Fruit fly (Drosophila melanogaster) whole organism, embryonic: ENCODE results near the gene CG17572.
A peak's percentile ranks its signal among the peaks of the same experiment; 100 is the strongest.

Experiments
- ATbp ChIP-seq: fragments of 200-800 bp; sonication (Bioruptor generic); optimal IDR thresholded peaks from 2 replicates; lab custom pipeline; 2017; ENCODE audit warnings: missing biosample characterization, mild to moderate bottlenecking, missing genetic modification characterization, missing genetic modification reagents
- BtbVII ChIP-seq: fragments of 200-800 bp; sonication (Bioruptor generic); optimal IDR thresholded peaks from 3 replicates; lab custom pipeline; 2017; ENCODE audit warnings: missing biosample characterization, mild to moderate bottlenecking, missing genetic modification characterization
- C15 ChIP-seq: fragments of 200-800 bp; sonication (Bioruptor generic); IDR thresholded peaks from 3 replicates; pipeline ENCODE4 v1.3.6; 2022; ENCODE audit warnings: missing biosample characterization, missing genetic modification characterization
- CG10366 ChIP-seq: fragments of 200-800 bp; sonication (Bioruptor generic); IDR thresholded peaks from 2 replicates; pipeline ENCODE4 v1.3.6; 2022; ENCODE audit warnings: missing biosample characterization, missing genetic modification characterization
- CG11695 ChIP-seq: fragments of 200-800 bp; sonication (Bioruptor generic); IDR thresholded peaks from 3 replicates; pipeline ENCODE4 v1.3.6; 2022; ENCODE audit warnings: missing biosample characterization, missing genetic modification characterization
- CG13123 ChIP-seq: fragments of 200-800 bp; sonication (Bioruptor generic); optimal IDR thresholded peaks from 2 replicates; lab custom pipeline; 2016; ENCODE audit warnings: missing biosample characterization, missing genetic modification characterization
- CG1529 ChIP-seq: fragments of 200-800 bp; sonication (Bioruptor generic); optimal IDR thresholded peaks from 3 replicates; lab custom pipeline; 2018; ENCODE audit warnings: missing biosample characterization, missing genetic modification characterization
- CG17359 ChIP-seq: fragments of 200-800 bp; sonication (Bioruptor generic); optimal IDR thresholded peaks from 3 replicates; lab custom pipeline; 2018; ENCODE audit warnings: missing biosample characterization, mild to moderate bottlenecking, missing genetic modification characterization, moderate library complexity
- CG1792 ChIP-seq: fragments of 200-800 bp; sonication (Bioruptor generic); optimal IDR thresholded peaks from 2 replicates; lab custom pipeline; 2016; ENCODE audit warnings: missing biosample characterization, missing genetic modification characterization
- CG2199 ChIP-seq: fragments of 200-800 bp; sonication (Bioruptor generic); IDR thresholded peaks from 3 replicates; pipeline ENCODE4 v1.3.6; 2022; ENCODE audit warnings: missing biosample characterization, missing genetic modification characterization
- CG30020 ChIP-seq: fragments of 200-800 bp; optimal IDR thresholded peaks from 2 replicates; lab custom pipeline; 2019; ENCODE audit warnings: missing biosample characterization, mild to moderate bottlenecking, missing genetic modification characterization, moderate library complexity
- CG30403 ChIP-seq: fragments of 200-800 bp; sonication (Bioruptor generic); optimal IDR thresholded peaks from 3 replicates; lab custom pipeline; 2016; ENCODE audit warnings: missing biosample characterization, missing genetic modification characterization
- CG30431 ChIP-seq: fragments of 200-800 bp; sonication (Bioruptor generic); optimal IDR thresholded peaks from 2 replicates; lab custom pipeline; 2017; ENCODE audit warnings: missing biosample characterization, missing genetic modification characterization
- CG4424 ChIP-seq: fragments of 200-800 bp; sonication (Bioruptor generic); optimal IDR thresholded peaks from 3 replicates; lab custom pipeline; 2016; ENCODE audit warnings: missing biosample characterization, missing genetic modification characterization
- CG4820 ChIP-seq: fragments of 200-800 bp; sonication (Bioruptor generic); optimal IDR thresholded peaks from 3 replicates; lab custom pipeline; 2016; ENCODE audit warnings: missing biosample characterization, missing genetic modification characterization
- CG5180 ChIP-seq: fragments of 200-800 bp; sonication (Bioruptor generic); optimal IDR thresholded peaks from 3 replicates; lab custom pipeline; 2017; ENCODE audit warnings: missing biosample characterization, missing genetic modification characterization, mild to moderate bottlenecking, moderate library complexity, missing genetic modification reagents
- CG7372 ChIP-seq: fragments of 200-800 bp; sonication (Bioruptor generic); IDR thresholded peaks from 2 replicates; pipeline ENCODE4 v1.3.6; 2022; ENCODE audit warnings: missing biosample characterization, missing genetic modification characterization
- CG8924 ChIP-seq: fragments of 200-800 bp; optimal IDR thresholded peaks from 3 replicates; lab custom pipeline; 2019; ENCODE audit warnings: missing biosample characterization, mild to moderate bottlenecking, missing genetic modification characterization, moderate library complexity
- CG9817 ChIP-seq: fragments of 200-800 bp; sonication (Bioruptor generic); optimal IDR thresholded peaks from 2 replicates; lab custom pipeline; 2018; ENCODE audit warnings: missing biosample characterization, mild to moderate bottlenecking, missing genetic modification characterization, moderate library complexity
- Chrac-16 ChIP-seq: fragments of 200-800 bp; sonication (Bioruptor generic); optimal IDR thresholded peaks from 3 replicates; lab custom pipeline; 2016; ENCODE audit warnings: missing biosample characterization, missing genetic modification characterization
- D19B ChIP-seq: fragments of 200-800 bp; sonication (Bioruptor generic); optimal IDR thresholded peaks from 2 replicates; lab custom pipeline; 2017; ENCODE audit warnings: missing biosample characterization, mild to moderate bottlenecking, missing genetic modification characterization
- Dad ChIP-seq: fragments of 200-800 bp; sonication (Bioruptor generic); optimal IDR thresholded peaks from 3 replicates; lab custom pipeline; 2016; ENCODE audit warnings: missing biosample characterization, missing genetic modification characterization
- Dbx ChIP-seq: fragments of 200-800 bp; sonication (Bioruptor generic); IDR thresholded peaks from 3 replicates; pipeline ENCODE4 v1.3.6; 2022; ENCODE audit warnings: missing biosample characterization, missing genetic modification characterization
- Ets65A ChIP-seq: fragments of 200-800 bp; sonication (Bioruptor generic); peaks from one replicate; lab custom pipeline; 2016; ENCODE audit warnings: missing biosample characterization, missing genetic modification characterization
- Fer1 ChIP-seq: fragments of 200-800 bp; sonication (Bioruptor generic); optimal IDR thresholded peaks from 2 replicates; lab custom pipeline; 2017; ENCODE audit warnings: missing biosample characterization, mild to moderate bottlenecking, missing genetic modification characterization
- Lim3 ChIP-seq: fragments of 200-800 bp; sonication (Bioruptor generic); IDR thresholded peaks from 2 replicates; pipeline ENCODE4 v1.3.6; 2022; ENCODE audit warnings: missing biosample characterization, missing genetic modification characterization
- MBD-R2 ChIP-seq: fragments of 200-800 bp; sonication (Bioruptor generic); IDR thresholded peaks from 2 replicates; pipeline ENCODE4 v1.3.6; 2022; ENCODE audit warnings: missing biosample characterization, missing genetic modification characterization
- Mad ChIP-seq: fragments of 200-800 bp; sonication (Bioruptor generic); optimal IDR thresholded peaks from 2 replicates; lab custom pipeline; 2016; ENCODE audit warnings: missing biosample characterization, missing genetic modification characterization
- Myb ChIP-seq: fragments of 200-800 bp; sonication (Bioruptor generic); optimal IDR thresholded peaks from 2 replicates; lab custom pipeline; 2016; ENCODE audit warnings: missing biosample characterization, missing genetic modification characterization
- Ptx1 ChIP-seq: fragments of 200-800 bp; sonication (Bioruptor generic); IDR thresholded peaks from 2 replicates; pipeline ENCODE4 v1.3.6; 2022; ENCODE audit warnings: missing biosample characterization, missing genetic modification characterization
- Stat92E ChIP-seq, 3 experiments: fragments of >200 bp in 2 of 3; fragments of 200-800 bp in 1 of 3; sonication (Bioruptor generic) in 1 of 3; optimal IDR thresholded peaks; 2 replicates each; lab custom pipeline; 2017 to 2019; ENCODE audit warnings: missing biosample characterization in 3 of 3, missing genetic modification characterization in 3 of 3, mild to moderate bottlenecking in 1 of 3, moderate library complexity in 1 of 3
- ab ChIP-seq: fragments of 200-800 bp; sonication (Bioruptor generic); optimal IDR thresholded peaks from 2 replicates; lab custom pipeline; 2016; ENCODE audit warnings: missing biosample characterization, missing genetic modification characterization
- crol ChIP-seq: fragments of 200-800 bp; sonication (Bioruptor generic); IDR thresholded peaks from 2 replicates; pipeline ENCODE4 v1.3.6; 2022; ENCODE audit warnings: missing biosample characterization, missing genetic modification characterization
- dimm ChIP-seq: fragments of 200-800 bp; sonication (Bioruptor generic); IDR thresholded peaks from 2 replicates; pipeline ENCODE4 v1.3.6; 2022; ENCODE audit warnings: missing biosample characterization, missing genetic modification characterization
- dmrt11E ChIP-seq: fragments of 200-800 bp; sonication (Bioruptor generic); optimal IDR thresholded peaks from 3 replicates; lab custom pipeline; 2018; ENCODE audit warnings: missing biosample characterization, mild to moderate bottlenecking, missing genetic modification characterization, moderate library complexity
- fd64A ChIP-seq: fragments of 200-800 bp; sonication (Bioruptor generic); optimal IDR thresholded peaks from 3 replicates; lab custom pipeline; 2018; ENCODE audit warnings: missing biosample characterization, mild to moderate bottlenecking, missing genetic modification characterization
- her ChIP-seq: fragments of 200-800 bp; sonication (Bioruptor generic); optimal IDR thresholded peaks from 2 replicates; lab custom pipeline; 2016; ENCODE audit warnings: missing biosample characterization, missing genetic modification characterization
- hth ChIP-seq: fragments of >200 bp; optimal IDR thresholded peaks from 2 replicates; lab custom pipeline; 2017; ENCODE audit warnings: inconsistent platforms
- inv ChIP-seq: fragments of 200-800 bp; sonication (Bioruptor generic); IDR thresholded peaks from 2 replicates; pipeline ENCODE4 v1.3.6; 2022; ENCODE audit warnings: missing biosample characterization, missing genetic modification characterization; ENCODE audit not compliant: partially characterized antibody
- jumu ChIP-seq: fragments of 200-800 bp; sonication (Bioruptor generic); optimal IDR thresholded peaks from 3 replicates; lab custom pipeline; 2016; ENCODE audit warnings: missing biosample characterization, missing genetic modification characterization
- mirr ChIP-seq: fragments of 200-800 bp; sonication (Bioruptor generic); optimal IDR thresholded peaks from 3 replicates; lab custom pipeline; 2018; ENCODE audit warnings: missing biosample characterization, mild to moderate bottlenecking, missing genetic modification characterization
- mld ChIP-seq: fragments of 200-800 bp; sonication (Bioruptor generic); IDR thresholded peaks from 3 replicates; pipeline ENCODE4 v1.3.6; 2022; ENCODE audit warnings: missing biosample characterization, missing genetic modification characterization; ENCODE audit not compliant: partially characterized antibody
- nau ChIP-seq: fragments of 200-800 bp; sonication (Bioruptor generic); optimal IDR thresholded peaks from 3 replicates; lab custom pipeline; 2017; ENCODE audit warnings: missing biosample characterization, mild to moderate bottlenecking, missing genetic modification characterization, missing genetic modification reagents
- nerfin-1 ChIP-seq: fragments of 200-800 bp; sonication (Bioruptor generic); optimal IDR thresholded peaks from 3 replicates; lab custom pipeline; 2019; ENCODE audit warnings: missing biosample characterization, mild to moderate bottlenecking, missing genetic modification characterization, moderate library complexity
- org-1 ChIP-seq: fragments of 200-800 bp; sonication (Bioruptor generic); optimal IDR thresholded peaks from 2 replicates; lab custom pipeline; 2017; ENCODE audit warnings: missing biosample characterization, missing genetic modification characterization
- row ChIP-seq: fragments of 200-800 bp; sonication (Bioruptor generic); IDR thresholded peaks from 3 replicates; pipeline ENCODE4 v1.3.6; 2022; ENCODE audit warnings: missing biosample characterization, missing genetic modification characterization
- seq ChIP-seq: fragments of 200-800 bp; sonication (Bioruptor generic); IDR thresholded peaks from 2 replicates; pipeline ENCODE4 v1.3.6; 2022; ENCODE audit warnings: missing biosample characterization, missing genetic modification characterization
- stwl ChIP-seq: fragments of 200-800 bp; sonication (Bioruptor generic); optimal IDR thresholded peaks from 3 replicates; lab custom pipeline; 2018; ENCODE audit warnings: missing biosample characterization, mild to moderate bottlenecking, missing genetic modification characterization, moderate library complexity
- tio ChIP-seq: fragments of 200-800 bp; sonication (Bioruptor generic); optimal IDR thresholded peaks from 2 replicates; lab custom pipeline; 2017; ENCODE audit warnings: missing biosample characterization, missing genetic modification characterization, inconsistent platforms
- toy ChIP-seq: fragments of 200-800 bp; sonication (Bioruptor generic); IDR thresholded peaks from 2 replicates; pipeline ENCODE4 v1.3.6; 2022; ENCODE audit warnings: missing biosample characterization, missing genetic modification characterization

Gene CG17572

dm6 chr2L:19023972-19024743 is 49.8 kb downstream of the CG17572 start (continued):
- TF ChIP-seq crol (GFP tag; lab: Robert Waterston, UW), result peak; percentile 90
- no peak for TF ChIP-seq hth (lab: Kevin White, UChicago)
- peak; percentile 10 for TF ChIP-seq CG30020 (tag; lab: Kevin White, UChicago)
- peak; percentile 55; the same call in 1 of the 2 replicates for TF ChIP-seq seq (GFP tag; lab: Robert Waterston, UW)
- TF ChIP-seq CG30403 (GFP tag; lab: Kevin White, UChicago), result peak; percentile 80
- no peak for TF ChIP-seq C15 (GFP tag; lab: Robert Waterston, UW)
- TF ChIP-seq ATbp (GFP tag; lab: Kevin White, UChicago), result peak; percentile 53
- peak; percentile 84 for TF ChIP-seq CG8924 (tag; lab: Kevin White, UChicago)
- TF ChIP-seq inv, result no peak
- no peak for TF ChIP-seq dimm (GFP tag; lab: Robert Waterston, UW)
- TF ChIP-seq BtbVII (GFP tag; lab: Kevin White, UChicago), result peak; percentile 76
- peak; percentile 40 for TF ChIP-seq tio (GFP tag; lab: Kevin White, UChicago)
- peak; percentile 43 for TF ChIP-seq CG4424 (GFP tag; lab: Kevin White, UChicago)
- TF ChIP-seq CG11695, result peak; percentile 66
- no peak for TF ChIP-seq MBD-R2 (GFP tag; lab: Robert Waterston, UW)
- no peak for TF ChIP-seq stwl
- peak; percentile 63 for TF ChIP-seq nerfin-1 (tag; lab: Kevin White, UChicago)
- peak; percentile 74 for TF ChIP-seq org-1 (GFP tag; lab: Kevin White, UChicago)
- TF ChIP-seq Stat92E (GFP tag; optimal IDR thresholded peaks at IDR 0.05; lab: Kevin White, UChicago), result no peak
- TF ChIP-seq fd64A (GFP tag; lab: Kevin White, UChicago), result no peak
- peak; percentile 62 for TF ChIP-seq mirr (GFP tag; lab: Kevin White, UChicago)
- peak; percentile 38 for TF ChIP-seq D19B
- TF ChIP-seq Dbx (GFP tag; lab: Robert Waterston, UW), result peak; percentile 45; the same call in 1 of the 3 replicates
- peak; percentile 58 for TF ChIP-seq CG5180 (GFP tag; lab: Kevin White, UChicago)
- TF ChIP-seq CG4820 (GFP tag; lab: Kevin White, UChicago), result peak; percentile 32
- TF ChIP-seq CG7372, result peak; percentile 10; the same call in 1 of the 2 replicates
- TF ChIP-seq dmrt11E (tag; lab: Kevin White, UChicago), result no peak
- peak; percentile 72 for TF ChIP-seq CG17359 (tag; lab: Kevin White, UChicago)
- TF ChIP-seq Mad (GFP tag; lab: Kevin White, UChicago), result no peak
- TF ChIP-seq Ptx1 (GFP tag; lab: Robert Waterston, UW), result peak; percentile 68
- TF ChIP-seq toy (GFP tag; lab: Robert Waterston, UW), result 0 out of 2 replicates have a peak, but pooled peaks have one; percentile 11
- TF ChIP-seq CG13123, result no peak
- TF ChIP-seq Myb (GFP tag; lab: Kevin White, UChicago), result no peak
- no peak for TF ChIP-seq ab (GFP tag; lab: Kevin White, UChicago)
- peak; percentile 22 for TF ChIP-seq Chrac-16
- TF ChIP-seq Lim3 (GFP tag; lab: Robert Waterston, UW), result no peak
- no peak for TF ChIP-seq Dad (GFP tag; lab: Kevin White, UChicago)
- TF ChIP-seq CG2199 (GFP tag; lab: Robert Waterston, UW), result no peak
- peak; percentile 54 for TF ChIP-seq nau (GFP tag; lab: Kevin White, UChicago)
- no peak for TF ChIP-seq CG1792 (GFP tag; lab: Kevin White, UChicago)
- TF ChIP-seq row, result peak; percentile 70
- TF ChIP-seq her (GFP tag; lab: Kevin White, UChicago), result no peak
- TF ChIP-seq CG1529 (GFP tag; lab: Kevin White, UChicago), result peak; percentile 30
- TF ChIP-seq Ets65A, result peak; percentile 89
- peak; percentile 89 for TF ChIP-seq Fer1 (GFP tag; lab: Kevin White, UChicago)
- no peak for TF ChIP-seq CG30431
- TF ChIP-seq jumu (GFP tag; lab: Kevin White, UChicago), result no peak
- peak; percentile 27; the same call in 1 of the 2 replicates for TF ChIP-seq CG10366 (GFP tag; lab: Robert Waterston, UW)
- TF ChIP-seq CG9817 (tag; lab: Kevin White, UChicago), result peak; percentile 65
- TF ChIP-seq mld (GFP tag; lab: Robert Waterston, UW), result no peak
